Worm (Caenorhabditis elegans): Measurements from ENCODE around the gene F54H12.7.
"Not testable (repeated sequence)": the region's sequence is repeated elsewhere in the genome, so short reads cannot be mapped to it uniquely, and the experiment has no call there.

ce11 chrIII:7964281-7964680 lies 4.9 kb upstream of the F54H12.7 start, which contains the start of gene F54H12.2:
- TF ChIP-seq ztf-23 (GFP tag; IDR thresholded peaks at IDR 0.05); med-1 (GFP tag; optimal IDR thresholded peaks at IDR 0.05; ENCODE audit: insufficient read depth); T22C8.4 (GFP tag; IDR thresholded peaks at IDR 0.05); klf-2 (GFP tag; conservative IDR thresholded peaks at IDR 0.05); ref-1 (GFP tag; conservative IDR thresholded peaks at IDR 0.05); flt-1 (GFP tag; IDR thresholded peaks at IDR 0.05): not testable (repeated sequence)

All from whole organism, midembryonic.